Fruit fly (Drosophila melanogaster) whole organism, embryonic: ENCODE results near the gene pyd.

Experiments used
- CG10543 ChIP-seq: fragments of 200-800 bp; sonication (Bioruptor generic); optimal IDR thresholded peaks from 3 replicates; lab custom pipeline; 2017; ENCODE audit warnings: missing biosample characterization, mild to moderate bottlenecking, missing genetic modification characterization, moderate library complexity
- CG11085 ChIP-seq: fragments of 200-800 bp; sonication (Bioruptor generic); IDR thresholded peaks from 2 replicates; pipeline ENCODE4 v1.3.6; 2022; ENCODE audit warnings: missing biosample characterization, missing genetic modification characterization
- CG12659 ChIP-seq: fragments of 200-800 bp; sonication (Bioruptor generic); optimal IDR thresholded peaks from 3 replicates; lab custom pipeline; 2017; ENCODE audit warnings: mild to moderate bottlenecking, missing biosample characterization, missing genetic modification reagents, missing genetic modification characterization
- CG13287 ChIP-seq: fragments of 200-800 bp; sonication (Bioruptor generic); IDR thresholded peaks from 2 replicates; pipeline ENCODE4 v1.3.6; 2022; ENCODE audit warnings: missing biosample characterization, missing genetic modification characterization; ENCODE audit not compliant: partially characterized antibody
- CG13775 ChIP-seq: fragments of 200-800 bp; sonication (Bioruptor generic); optimal IDR thresholded peaks from 3 replicates; lab custom pipeline; 2017; ENCODE audit warnings: missing biosample characterization, mild to moderate bottlenecking, missing genetic modification characterization
- CG14710 ChIP-seq: fragments of 200-800 bp; sonication (Bioruptor generic); optimal IDR thresholded peaks from 3 replicates; lab custom pipeline; 2019; ENCODE audit warnings: missing biosample characterization, mild to moderate bottlenecking, missing genetic modification characterization, moderate library complexity
- CG15514 ChIP-seq: fragments of 200-800 bp; sonication (Bioruptor generic); optimal IDR thresholded peaks from 3 replicates; lab custom pipeline; 2017; ENCODE audit warnings: missing biosample characterization, missing genetic modification characterization, mild to moderate bottlenecking, moderate library complexity, missing genetic modification reagents
- CG16813 ChIP-seq: fragments of 200-800 bp; sonication (Bioruptor generic); IDR thresholded peaks from 3 replicates; pipeline ENCODE4 v1.3.6; 2022; ENCODE audit warnings: missing biosample characterization, missing genetic modification characterization; ENCODE audit not compliant: partially characterized antibody
- CG2116 ChIP-seq: fragments of 200-800 bp; sonication (Bioruptor generic); optimal IDR thresholded peaks from 3 replicates; lab custom pipeline; 2018; ENCODE audit warnings: missing biosample characterization, mild to moderate bottlenecking, missing genetic modification characterization
- CG2129 ChIP-seq: fragments of 200-800 bp; sonication (Bioruptor generic); IDR thresholded peaks from 2 replicates; pipeline ENCODE4 v1.3.6; 2022; ENCODE audit warnings: missing biosample characterization, missing genetic modification characterization; ENCODE audit not compliant: partially characterized antibody
- CG31388 ChIP-seq: fragments of 200-800 bp; sonication (Bioruptor generic); optimal IDR thresholded peaks from 2 replicates; lab custom pipeline; 2016; ENCODE audit warnings: missing biosample characterization, missing genetic modification characterization
- CG3847 ChIP-seq: fragments of 200-800 bp; sonication (Bioruptor generic); IDR thresholded peaks from 2 replicates; pipeline ENCODE4 v1.3.6; 2022; ENCODE audit warnings: missing biosample characterization, missing genetic modification characterization
- CG42726 ChIP-seq: fragments of 200-800 bp; sonication (Bioruptor generic); IDR thresholded peaks from 2 replicates; pipeline ENCODE4 v1.3.6; 2022; ENCODE audit warnings: missing biosample characterization, missing genetic modification characterization; ENCODE audit not compliant: partially characterized antibody
- CG4424 ChIP-seq: fragments of 200-800 bp; sonication (Bioruptor generic); optimal IDR thresholded peaks from 3 replicates; lab custom pipeline; 2016; ENCODE audit warnings: missing biosample characterization, missing genetic modification characterization
- CG4617 ChIP-seq: fragments of 200-800 bp; sonication (Bioruptor generic); optimal IDR thresholded peaks from 3 replicates; lab custom pipeline; 2016; ENCODE audit warnings: missing biosample characterization, missing genetic modification characterization, borderline replicate concordance
- CG6254 ChIP-seq: fragments of 200-800 bp; sonication (Bioruptor generic); optimal IDR thresholded peaks from 3 replicates; lab custom pipeline; 2017; ENCODE audit warnings: mild to moderate bottlenecking, missing biosample characterization, missing genetic modification reagents, missing genetic modification characterization
- CG7987 ChIP-seq: fragments of 200-800 bp; sonication (Bioruptor generic); optimal IDR thresholded peaks from 2 replicates; lab custom pipeline; 2018; ENCODE audit warnings: missing biosample characterization, mild to moderate bottlenecking, missing genetic modification characterization, moderate library complexity
- CTCF ChIP-seq: fragments of 200-800 bp; sonication (Bioruptor generic); optimal IDR thresholded peaks from 2 replicates; lab custom pipeline; 2017; ENCODE audit warnings: missing biosample characterization, mild to moderate bottlenecking, missing genetic modification characterization, moderate library complexity
- Doc3 ChIP-seq: fragments of 200-800 bp; sonication (Bioruptor generic); IDR thresholded peaks from 3 replicates; pipeline ENCODE4 v1.3.6; 2022; ENCODE audit warnings: missing biosample characterization, missing genetic modification characterization; ENCODE audit not compliant: partially characterized antibody
- Dref ChIP-seq: fragments of 200-800 bp; sonication (Bioruptor generic); IDR thresholded peaks from 2 replicates; pipeline ENCODE4 v1.3.6; 2022; ENCODE audit warnings: missing biosample characterization, missing genetic modification characterization
- GATAe ChIP-seq: fragments of 200-800 bp; sonication (Bioruptor generic); conservative IDR thresholded peaks from 2 replicates; pipeline ENCODE4 v1.3.6; 2022; ENCODE audit warnings: missing biosample characterization, missing genetic modification characterization
- HHEX ChIP-seq: fragments of 200-800 bp; sonication (Bioruptor generic); optimal IDR thresholded peaks from 3 replicates; lab custom pipeline; 2017; ENCODE audit warnings: missing biosample characterization, mild to moderate bottlenecking, missing genetic modification characterization, missing genetic modification reagents
- HLH4C ChIP-seq: fragments of 200-800 bp; sonication (Bioruptor generic); IDR thresholded peaks from 3 replicates; pipeline ENCODE4 v1.3.6; 2022; ENCODE audit warnings: missing biosample characterization, missing genetic modification characterization; ENCODE audit not compliant: partially characterized antibody
- HLH54F ChIP-seq: fragments of 200-800 bp; sonication (Bioruptor generic); optimal IDR thresholded peaks from 3 replicates; lab custom pipeline; 2016; ENCODE audit warnings: missing biosample characterization, missing genetic modification characterization
- HmgZ ChIP-seq: fragments of 200-800 bp; sonication (Bioruptor generic); optimal IDR thresholded peaks from 2 replicates; lab custom pipeline; 2018; ENCODE audit warnings: missing biosample characterization, mild to moderate bottlenecking, missing genetic modification characterization
- Lhr ChIP-seq: fragments of 200-800 bp; sonication (Bioruptor generic); optimal IDR thresholded peaks from 3 replicates; lab custom pipeline; 2017; ENCODE audit warnings: mild to moderate bottlenecking, missing biosample characterization, missing genetic modification reagents, missing genetic modification characterization
- MBD-R2 ChIP-seq: fragments of 200-800 bp; sonication (Bioruptor generic); IDR thresholded peaks from 2 replicates; pipeline ENCODE4 v1.3.6; 2022; ENCODE audit warnings: missing biosample characterization, missing genetic modification characterization
- NC2β ChIP-seq: fragments of 200-800 bp; sonication (Bioruptor generic); optimal IDR thresholded peaks from 2 replicates; lab custom pipeline; 2016; ENCODE audit warnings: missing biosample characterization, missing genetic modification characterization
- Pdp1 ChIP-seq, 2 experiments: fragments of 200-800 bp; sonication (Bioruptor generic); optimal IDR thresholded peaks; 3 replicates each; lab custom pipeline; 2016; ENCODE audit warnings: missing biosample characterization in 2 of 2, missing genetic modification characterization in 2 of 2, mild to moderate bottlenecking in 1 of 2, moderate library complexity in 1 of 2
- Rfx ChIP-seq: fragments of 200-800 bp; sonication (Bioruptor generic); IDR thresholded peaks from 2 replicates; pipeline ENCODE4 v1.3.6; 2022; ENCODE audit warnings: missing biosample characterization, missing genetic modification characterization
- YL-1 ChIP-seq: fragments of 200-800 bp; sonication (Bioruptor generic); optimal IDR thresholded peaks from 3 replicates; lab custom pipeline; 2017; ENCODE audit warnings: missing biosample characterization, mild to moderate bottlenecking, missing genetic modification characterization
- amos ChIP-seq: fragments of 200-800 bp; sonication (Bioruptor generic); IDR thresholded peaks from 2 replicates; pipeline ENCODE4 v1.3.6; 2022; ENCODE audit warnings: missing biosample characterization, missing genetic modification characterization; ENCODE audit not compliant: partially characterized antibody
- ap ChIP-seq: fragments of 200-800 bp; sonication (Bioruptor generic); IDR thresholded peaks from 2 replicates; pipeline ENCODE4 v1.3.6; 2022; ENCODE audit warnings: missing biosample characterization, missing genetic modification characterization
- ash1 ChIP-seq: fragments of 200-800 bp; sonication (Bioruptor generic); optimal IDR thresholded peaks from 2 replicates; lab custom pipeline; 2018; ENCODE audit warnings: missing biosample characterization, mild to moderate bottlenecking, missing genetic modification characterization
- ato ChIP-seq: fragments of 200-800 bp; sonication (Bioruptor generic); IDR thresholded peaks from 2 replicates; pipeline ENCODE4 v1.3.6; 2022; ENCODE audit warnings: missing biosample characterization, missing genetic modification characterization; ENCODE audit not compliant: partially characterized antibody
- bbx ChIP-seq: fragments of 200-800 bp; sonication (Bioruptor generic); IDR thresholded peaks from 2 replicates; pipeline ENCODE4 v1.3.6; 2022; ENCODE audit warnings: missing biosample characterization, missing genetic modification characterization; ENCODE audit not compliant: partially characterized antibody
- bsh ChIP-seq, 2 experiments: fragments of 200-800 bp; sonication (Bioruptor generic); optimal IDR thresholded peaks; 2 replicates each; lab custom pipeline; 2017 to 2018; ENCODE audit warnings: mild to moderate bottlenecking in 2 of 2, missing biosample characterization in 2 of 2, missing genetic modification characterization in 2 of 2, moderate library complexity in 1 of 2
- inv ChIP-seq: fragments of 200-800 bp; sonication (Bioruptor generic); IDR thresholded peaks from 2 replicates; pipeline ENCODE4 v1.3.6; 2022; ENCODE audit warnings: missing biosample characterization, missing genetic modification characterization; ENCODE audit not compliant: partially characterized antibody
- jumu ChIP-seq: fragments of 200-800 bp; sonication (Bioruptor generic); optimal IDR thresholded peaks from 3 replicates; lab custom pipeline; 2016; ENCODE audit warnings: missing biosample characterization, missing genetic modification characterization
- knrl ChIP-seq: fragments of 200-800 bp; sonication (Bioruptor generic); IDR thresholded peaks from 3 replicates; pipeline ENCODE4 v1.3.6; 2022; ENCODE audit warnings: missing biosample characterization, missing genetic modification characterization; ENCODE audit not compliant: partially characterized antibody
- lab ChIP-seq: fragments of 200-800 bp; sonication (Bioruptor generic); optimal IDR thresholded peaks from 3 replicates; lab custom pipeline; 2017; ENCODE audit warnings: missing biosample characterization, missing genetic modification characterization, mild to moderate bottlenecking, moderate library complexity, missing genetic modification reagents
- lbe ChIP-seq: fragments of 200-800 bp; sonication (Bioruptor generic); optimal IDR thresholded peaks from 2 replicates; lab custom pipeline; 2016; ENCODE audit warnings: missing biosample characterization, mild to moderate bottlenecking, missing genetic modification characterization
- pb ChIP-seq: fragments of 200-800 bp; sonication (Bioruptor generic); optimal IDR thresholded peaks from 3 replicates; lab custom pipeline; 2016; ENCODE audit warnings: missing biosample characterization, missing genetic modification characterization
- pzg ChIP-seq: fragments of 200-800 bp; sonication (Bioruptor generic); optimal IDR thresholded peaks from 3 replicates; lab custom pipeline; 2018; ENCODE audit warnings: missing biosample characterization, mild to moderate bottlenecking, missing genetic modification characterization, moderate library complexity
- tap ChIP-seq: fragments of 200-800 bp; optimal IDR thresholded peaks from 3 replicates; lab custom pipeline; 2019; ENCODE audit warnings: missing biosample characterization, mild to moderate bottlenecking, missing genetic modification characterization, moderate library complexity
- trem ChIP-seq: fragments of 200-800 bp; optimal IDR thresholded peaks from 3 replicates; lab custom pipeline; 2019; ENCODE audit warnings: missing biosample characterization, mild to moderate bottlenecking, missing genetic modification characterization, moderate library complexity
- unpg ChIP-seq: fragments of 200-800 bp; sonication (Bioruptor generic); optimal IDR thresholded peaks from 3 replicates; lab custom pipeline; 2018; ENCODE audit warnings: missing biosample characterization, mild to moderate bottlenecking, missing genetic modification characterization, moderate library complexity

The pyd gene

dm6 chr3R:8823761-8824499 is 107.8 kb downstream of the pyd start, which contains the start of the genes IscU and CG8379 (continued):
- TF ChIP-seq Dref (GFP tag; lab: Robert Waterston, UW): peak; percentile 50
- peak; percentile 29 for TF ChIP-seq CG13775 (GFP tag; lab: Kevin White, UChicago)
- TF ChIP-seq CG31388: no peak
- TF ChIP-seq CG15514: peak; percentile 50
- peak; percentile 87 for TF ChIP-seq YL-1 (GFP tag; lab: Kevin White, UChicago)
- TF ChIP-seq ato (GFP tag; lab: Robert Waterston, UW): peak; percentile 15; the same call in 1 of the 2 replicates
- peak; percentile 98 for TF ChIP-seq trem (tag; lab: Kevin White, UChicago)
- TF ChIP-seq CG13287: peak; percentile 82
- TF ChIP-seq CTCF (GFP tag; lab: Kevin White, UChicago): peak; percentile 23
- no peak for TF ChIP-seq tap (tag; lab: Kevin White, UChicago)
- 0 out of 2 replicates have a peak, but pooled peaks have one; percentile 10 for TF ChIP-seq GATAe
- peak; percentile 40; the same call in 1 of the 2 replicates for TF ChIP-seq CG3847 (GFP tag; lab: Robert Waterston, UW)
- TF ChIP-seq Lhr (GFP tag; lab: Kevin White, UChicago): peak; percentile 58
- peak; percentile 75 for TF ChIP-seq CG14710 (tag; lab: Kevin White, UChicago)
- TF ChIP-seq bbx: no peak
- no peak for TF ChIP-seq lab (GFP tag; lab: Kevin White, UChicago)
- TF ChIP-seq CG6254: peak; percentile 12
- TF ChIP-seq Pdp1 (GFP tag; optimal IDR thresholded peaks at IDR 0.05; lab: Kevin White, UChicago): peak in 1 of 2 experiments; percentile 86
- TF ChIP-seq knrl (GFP tag; lab: Robert Waterston, UW): peak; percentile 70
- peak; percentile 77 for TF ChIP-seq MBD-R2 (GFP tag; lab: Robert Waterston, UW)
- TF ChIP-seq CG4617 (GFP tag; lab: Kevin White, UChicago): peak; percentile 62
- no peak for TF ChIP-seq pb (GFP tag; lab: Kevin White, UChicago)
- TF ChIP-seq amos (GFP tag; lab: Robert Waterston, UW): peak; percentile 53; the same call in 1 of the 2 replicates
- peak; percentile 54 for TF ChIP-seq inv (GFP tag; lab: Robert Waterston, UW)
- no peak for TF ChIP-seq HHEX (GFP tag; lab: Kevin White, UChicago)
- no peak for TF ChIP-seq ap (GFP tag; lab: Robert Waterston, UW)
- peak; percentile 13; the same call in 1 of the 2 replicates for TF ChIP-seq CG42726 (GFP tag; lab: Robert Waterston, UW)
- TF ChIP-seq pzg (GFP tag; lab: Kevin White, UChicago): peak; percentile 68
- TF ChIP-seq NC2β (GFP tag; lab: Kevin White, UChicago): no peak
- no peak for TF ChIP-seq CG7987
- no peak for TF ChIP-seq CG4424 (GFP tag; lab: Kevin White, UChicago)
- peak; percentile 56; the same call in 1 of the 3 replicates for TF ChIP-seq Doc3 (GFP tag; lab: Robert Waterston, UW)
- TF ChIP-seq HLH4C (GFP tag; lab: Robert Waterston, UW): peak; percentile 37; the same call in 2 of the 3 replicates
- TF ChIP-seq Rfx (GFP tag; lab: Robert Waterston, UW): no peak
- peak; percentile 34; the same call in 1 of the 2 replicates for TF ChIP-seq CG2129 (GFP tag; lab: Robert Waterston, UW)
- peak; percentile 63; the same call in 2 of the 3 replicates for TF ChIP-seq CG16813
- TF ChIP-seq HmgZ: peak; percentile 41
- TF ChIP-seq CG12659 (GFP tag; lab: Kevin White, UChicago): peak; percentile 65
- TF ChIP-seq bsh (GFP tag; optimal IDR thresholded peaks at IDR 0.05; lab: Kevin White, UChicago): no peak
- TF ChIP-seq unpg (GFP tag; lab: Kevin White, UChicago): no peak
- TF ChIP-seq CG2116 (GFP tag; lab: Kevin White, UChicago): peak; percentile 87
- peak; percentile 6 for TF ChIP-seq CG10543 (GFP tag; lab: Kevin White, UChicago)
- TF ChIP-seq lbe (GFP tag; lab: Kevin White, UChicago): peak; percentile 39
- TF ChIP-seq CG11085: no peak
- no peak for TF ChIP-seq HLH54F (GFP tag; lab: Kevin White, UChicago)
- no peak for TF ChIP-seq jumu
- TF ChIP-seq ash1 (GFP tag; lab: Kevin White, UChicago): no peak
